Worm (Caenorhabditis elegans) whole organism, young adult: Measurements from ENCODE around the gene prdx-2.
A peak's percentile ranks its signal among the peaks of the same experiment; 100 is the strongest.

Experiments used
- B0261.1 ChIP-seq: sonication (generic microtip); optimal IDR thresholded peaks from 2 replicates; lab custom pipeline; 2016; ENCODE audit warnings: mild to moderate bottlenecking, missing genetic modification characterization, moderate library complexity, missing compliant biosample characterization
- B0336.3 ChIP-seq: fragments of 200-800 bp; sonication (Bioruptor generic); IDR thresholded peaks from 2 replicates; pipeline ENCODE4 v1.3.6; 2022; ENCODE audit warnings: missing genetic modification characterization, missing compliant biosample characterization
- D2030.7 ChIP-seq: fragments of 200-800 bp; sonication (Bioruptor generic); IDR thresholded peaks from 2 replicates; pipeline ENCODE4 v1.3.6; 2022; ENCODE audit warnings: missing genetic modification reagents, missing genetic modification characterization, missing compliant biosample characterization
- F22D6.2 ChIP-seq: sonication (generic microtip); optimal IDR thresholded peaks from 2 replicates; lab custom pipeline; 2016; ENCODE audit warnings: mild to moderate bottlenecking, missing genetic modification characterization, missing compliant biosample characterization
- F23B12.7 ChIP-seq: sonication (generic microtip); optimal IDR thresholded peaks from 2 replicates; lab custom pipeline; 2017; ENCODE audit warnings: missing genetic modification characterization, mild to moderate bottlenecking, missing compliant biosample characterization, antibody characterized with exemption, moderate library complexity; ENCODE audit not compliant: insufficient read depth
- F49E8.2 ChIP-seq: sonication (generic microtip); optimal IDR thresholded peaks from 3 replicates; lab custom pipeline; 2017; ENCODE audit warnings: missing genetic modification characterization, mild to moderate bottlenecking, missing compliant biosample characterization, antibody characterized with exemption, moderate library complexity; ENCODE audit not compliant: insufficient read depth
- F57C9.4 ChIP-seq: sonication (generic microtip); optimal IDR thresholded peaks from 2 replicates; lab custom pipeline; 2017; ENCODE audit warnings: mild to moderate bottlenecking, missing genetic modification characterization, missing compliant biosample characterization
- akir-1 ChIP-seq: fragments of 200-800 bp; sonication (Bioruptor generic); optimal IDR thresholded peaks from 2 replicates; lab custom pipeline; 2018; ENCODE audit warnings: mild to moderate bottlenecking, missing genetic modification characterization, moderate library complexity, missing compliant biosample characterization
- ama-1 ChIP-seq, 3 experiments: fragments of 150-350 bp in 1 of 3; sonication (generic microtip) in 2 of 3; optimal IDR thresholded peaks; 2 replicates each; lab custom pipeline; 2014 to 2018; ENCODE audit warnings: missing biosample characterization in 2 of 3, missing genetic modification characterization in 2 of 3, missing genetic modification reagents in 2 of 3
- aptf-3 ChIP-seq: fragments of 200-800 bp; sonication (Bioruptor generic); IDR thresholded peaks from 2 replicates; pipeline ENCODE4 v1.3.6; 2022; ENCODE audit warnings: missing genetic modification characterization, missing compliant biosample characterization
- attf-3 ChIP-seq: fragments of 200-800 bp; sonication (Bioruptor generic); conservative IDR thresholded peaks from 2 replicates; pipeline ENCODE4 v1.3.6; 2022; ENCODE audit warnings: missing genetic modification reagents, missing genetic modification characterization, missing compliant biosample characterization
- attf-5 ChIP-seq: fragments of 200-800 bp; sonication (Bioruptor generic); optimal IDR thresholded peaks from 2 replicates; lab custom pipeline; 2018; ENCODE audit warnings: mild to moderate bottlenecking, missing genetic modification characterization, missing compliant biosample characterization
- ccch-3 ChIP-seq: fragments of 200-800 bp; sonication (Bioruptor generic); optimal IDR thresholded peaks from 2 replicates; lab custom pipeline; 2018; ENCODE audit warnings: mild to moderate bottlenecking, missing genetic modification characterization, missing compliant biosample characterization
- ceh-91 ChIP-seq: fragments of 200-800 bp; sonication (Bioruptor generic); IDR thresholded peaks from 2 replicates; pipeline ENCODE4 v1.3.6; 2022; ENCODE audit warnings: missing genetic modification reagents, missing genetic modification characterization, missing compliant biosample characterization
- chd-7 ChIP-seq: sonication (generic microtip); optimal IDR thresholded peaks from 2 replicates; lab custom pipeline; 2016; ENCODE audit warnings: mild to moderate bottlenecking, missing genetic modification characterization, moderate library complexity, missing compliant biosample characterization
- dox-1 ChIP-seq: fragments of 200-800 bp; sonication (Bioruptor generic); IDR thresholded peaks from 2 replicates; pipeline ENCODE4 v1.3.6; 2022; ENCODE audit warnings: missing genetic modification reagents, missing genetic modification characterization, missing compliant biosample characterization
- dpl-1 ChIP-seq: fragments of 150-350 bp; optimal IDR thresholded peaks from 2 replicates; lab custom pipeline; 2014; ENCODE audit warnings: missing biosample characterization, missing genetic modification reagents, missing genetic modification characterization
- efl-1 ChIP-seq: fragments of 150-350 bp; optimal IDR thresholded peaks from 2 replicates; lab custom pipeline; 2014; ENCODE audit warnings: missing biosample characterization, missing genetic modification reagents, missing genetic modification characterization
- egl-44 ChIP-seq: fragments of 200-800 bp; sonication (Bioruptor generic); IDR thresholded peaks from 2 replicates; pipeline ENCODE4 v1.3.6; 2022; ENCODE audit warnings: missing genetic modification reagents, missing genetic modification characterization, missing compliant biosample characterization
- ekl-4 ChIP-seq: fragments of 200-800 bp; sonication (Bioruptor generic); IDR thresholded peaks from 2 replicates; pipeline ENCODE4 v1.3.6; 2022; ENCODE audit warnings: missing genetic modification reagents, missing genetic modification characterization, missing compliant biosample characterization
- him-1 ChIP-seq: sonication (generic microtip); optimal IDR thresholded peaks from 2 replicates; lab custom pipeline; 2016; ENCODE audit warnings: missing genotype, missing genetic modification reagents, missing genetic modification characterization, missing compliant biosample characterization
- hlh-26 ChIP-seq: fragments of 200-800 bp; sonication (Bioruptor generic); conservative IDR thresholded peaks from 2 replicates; pipeline ENCODE4 v1.3.6; 2022; ENCODE audit warnings: missing genetic modification reagents, missing genetic modification characterization, missing compliant biosample characterization
- hmg-20 ChIP-seq: fragments of 200-800 bp; sonication (Bioruptor generic); IDR thresholded peaks from 2 replicates; pipeline ENCODE4 v1.3.6; 2022; ENCODE audit warnings: missing genetic modification reagents, missing genetic modification characterization, missing compliant biosample characterization
- hrde-1 ChIP-seq: sonication (generic microtip); optimal IDR thresholded peaks from 2 replicates; lab custom pipeline; 2016; ENCODE audit warnings: missing genetic modification characterization, mild to moderate bottlenecking, missing compliant biosample characterization, moderate library complexity, missing genotype, missing genetic modification reagents, borderline replicate concordance
- hsf-1 ChIP-seq: fragments of 200-800 bp; sonication (Bioruptor generic); IDR thresholded peaks from 2 replicates; pipeline ENCODE4 v1.3.6; 2022; ENCODE audit warnings: missing genetic modification reagents, missing genetic modification characterization, missing compliant biosample characterization
- let-607 ChIP-seq, 2 experiments: fragments of 200-800 bp in 1 of 2; sonication (Bioruptor generic) in 1 of 2; sonication (generic microtip) in 1 of 2; optimal IDR thresholded peaks; 2 replicates each; lab custom pipeline; 2016 to 2018; ENCODE audit warnings: mild to moderate bottlenecking in 2 of 2, missing compliant biosample characterization in 2 of 2, missing genetic modification characterization in 2 of 2, moderate library complexity in 2 of 2, missing genotype in 1 of 2
- lin-40 ChIP-seq: sonication (generic microtip); optimal IDR thresholded peaks from 2 replicates; lab custom pipeline; 2016; ENCODE audit warnings: missing genetic modification characterization, mild to moderate bottlenecking, missing compliant biosample characterization, missing genotype, missing genetic modification reagents
- lin-54 ChIP-seq: fragments of 200-800 bp; sonication (Bioruptor generic); optimal IDR thresholded peaks from 2 replicates; lab custom pipeline; 2018; ENCODE audit warnings: mild to moderate bottlenecking, missing genetic modification characterization, missing compliant biosample characterization
- madf-3 ChIP-seq: fragments of 200-800 bp; sonication (Bioruptor generic); IDR thresholded peaks from 2 replicates; pipeline ENCODE4 v1.3.6; 2022; ENCODE audit warnings: missing genetic modification reagents, missing genetic modification characterization, missing compliant biosample characterization
- madf-6 ChIP-seq: fragments of 200-800 bp; sonication (Bioruptor generic); IDR thresholded peaks from 2 replicates; pipeline ENCODE4 v1.3.6; 2022; ENCODE audit warnings: missing genetic modification reagents, missing genetic modification characterization, missing compliant biosample characterization
- mcd-1 ChIP-seq: fragments of 200-800 bp; sonication (Bioruptor generic); IDR thresholded peaks from 2 replicates; pipeline ENCODE4 v1.3.6; 2022; ENCODE audit warnings: missing genetic modification reagents, missing genetic modification characterization, missing compliant biosample characterization
- nfya-2 ChIP-seq: fragments of 200-800 bp; sonication (Bioruptor generic); IDR thresholded peaks from 2 replicates; pipeline ENCODE4 v1.3.6; 2022; ENCODE audit warnings: missing genetic modification reagents, missing genetic modification characterization, missing compliant biosample characterization
- nfyb-1 ChIP-seq: fragments of 200-800 bp; sonication (Bioruptor generic); IDR thresholded peaks from 2 replicates; pipeline ENCODE4 v1.3.6; 2022; ENCODE audit warnings: missing genetic modification reagents, missing genetic modification characterization, missing compliant biosample characterization
- nhr-120 ChIP-seq: fragments of 200-800 bp; sonication (Bioruptor generic); IDR thresholded peaks from 2 replicates; pipeline ENCODE4 v1.3.6; 2022; ENCODE audit warnings: missing genetic modification characterization, missing compliant biosample characterization
- nhr-80 ChIP-seq: sonication (generic microtip); optimal IDR thresholded peaks from 2 replicates; lab custom pipeline; 2016; ENCODE audit warnings: missing genetic modification characterization, missing compliant biosample characterization
- rcor-1 ChIP-seq: fragments of 200-800 bp; sonication (Bioruptor generic); IDR thresholded peaks from 2 replicates; pipeline ENCODE4 v1.3.6; 2022; ENCODE audit warnings: missing genetic modification reagents, missing genetic modification characterization, missing compliant biosample characterization
- rec-8 ChIP-seq, 2 experiments: sonication (generic microtip); optimal IDR thresholded peaks; 2 replicates each; lab custom pipeline; 2016; ENCODE audit warnings: mild to moderate bottlenecking in 2 of 2, missing genetic modification characterization in 2 of 2, missing genetic modification reagents in 2 of 2, missing genotype in 2 of 2, missing biosample characterization in 1 of 2, missing compliant biosample characterization in 1 of 2, moderate library complexity in 1 of 2
- rpc-1 ChIP-seq, 2 experiments: fragments of 150-350 bp in 1 of 2; sonication (generic microtip) in 1 of 2; optimal IDR thresholded peaks; 2 replicates each; lab custom pipeline; 2014 to 2018; ENCODE audit warnings: missing biosample characterization in 1 of 2, missing genetic modification characterization in 1 of 2, missing genetic modification reagents in 1 of 2, missing genotype in 1 of 2
- somi-1 ChIP-seq: fragments of 200-800 bp; sonication (Bioruptor generic); optimal IDR thresholded peaks from 2 replicates; lab custom pipeline; 2018; ENCODE audit warnings: mild to moderate bottlenecking, missing genetic modification characterization, missing compliant biosample characterization
- tbp1 ChIP-seq: fragments of 200-800 bp; sonication (Bioruptor generic); optimal IDR thresholded peaks from 2 replicates; lab custom pipeline; 2018; ENCODE audit warnings: mild to moderate bottlenecking, missing genetic modification characterization, missing compliant biosample characterization
- tbx-9 ChIP-seq: sonication (generic microtip); optimal IDR thresholded peaks from 2 replicates; lab custom pipeline; 2016; ENCODE audit warnings: borderline replicate concordance, missing genetic modification characterization, inconsistent platforms, missing compliant biosample characterization
- xnd-1 ChIP-seq: sonication (generic microtip); optimal IDR thresholded peaks from 2 replicates; lab custom pipeline; 2016; ENCODE audit warnings: missing genotype, missing genetic modification reagents, missing genetic modification characterization, missing compliant biosample characterization
- ztf-6 ChIP-seq: fragments of 200-800 bp; sonication (Bioruptor generic); IDR thresholded peaks from 2 replicates; pipeline ENCODE4 v1.3.6; 2022; ENCODE audit warnings: missing genetic modification reagents, missing genetic modification characterization, missing compliant biosample characterization

prdx-2 gene

ce11 chrII:5388786-5389421 lies 10.9 kb downstream of the prdx-2 start, which contains the start of gene rsp-4:
Gene rsp-4 (minus strand): TSS chrII:5388836.
- TF ChIP-seq xnd-1 (tag; lab: Kevin White, UChicago), result no peak
- TF ChIP-seq nfyb-1 (GFP tag; lab: Robert Waterston, UW), result 0 out of 2 replicates have a peak, but pooled peaks have one; percentile 36
- TF ChIP-seq, all 124 proteins: peak for 1

DNA sequence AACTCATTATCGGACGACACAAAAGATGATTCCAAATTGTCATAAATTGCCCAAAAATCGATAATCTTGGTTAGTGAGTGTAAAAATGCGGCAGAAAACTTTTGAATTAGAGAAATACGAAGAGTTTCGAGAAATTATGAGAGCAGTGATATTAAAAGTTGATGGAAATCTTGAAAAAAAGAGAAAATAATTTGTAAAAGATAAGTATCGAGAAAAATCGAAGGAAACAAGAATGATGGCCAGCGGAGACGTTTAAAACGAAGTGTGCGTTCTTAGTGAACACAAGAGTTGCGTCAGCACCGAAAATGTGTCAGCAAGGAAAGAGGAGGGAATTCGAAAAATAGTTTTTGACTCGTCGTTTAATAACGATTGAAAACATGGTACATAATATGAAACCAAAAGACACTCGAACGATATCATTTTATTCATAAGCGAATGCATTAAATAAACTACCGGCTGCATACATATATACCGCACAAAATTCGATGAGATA lies 11.9 kb downstream of the prdx-2 start, which contains the start of gene ndx-6:
Gene ndx-6 (minus strand): TSS at position 51 of the 493 bp plus-strand sequence.
- TF ChIP-seq let-607 (tag; optimal IDR thresholded peaks at IDR 0.05; lab: Kevin White, UChicago) (peak in 1 of 2 experiments; percentile 52), B0261.1 (tag; lab: Kevin White, UChicago) (no peak), mcd-1 (peak; percentile 79), him-1 (tag; lab: Kevin White, UChicago) (no peak), ama-1 (optimal IDR thresholded peaks at IDR 0.05; lab: Kevin White, UChicago) (no peak), ama-1 (GFP tag; optimal IDR thresholded peaks at IDR 0.05; lab: Kevin White, UChicago) (no peak), F23B12.7 (tag; lab: Kevin White, UChicago) (no peak), aptf-3 (GFP tag; lab: Robert Waterston, UW) (no peak), hrde-1 (tag; lab: Kevin White, UChicago) (no peak), F57C9.4 (tag; lab: Kevin White, UChicago) (no peak), efl-1 (peak; percentile 85), egl-44 (no peak), attf-3 (0 out of 2 replicates have a peak, but pooled peaks have one; percentile 33), hmg-20 (GFP tag; lab: Robert Waterston, UW) (0 out of 2 replicates have a peak, but pooled peaks have one; percentile 13), D2030.7 (0 out of 2 replicates have a peak, but pooled peaks have one; percentile 17), dox-1 (GFP tag; lab: Robert Waterston, UW) (peak; percentile 67), madf-6 (peak; percentile 73), madf-3 (GFP tag; lab: Robert Waterston, UW) (peak; percentile 75; the same call in 1 of the 2 replicates), rcor-1 (GFP tag; lab: Robert Waterston, UW) (peak; percentile 79), B0336.3 (GFP tag; lab: Robert Waterston, UW) (0 out of 2 replicates have a peak, but pooled peaks have one; percentile 55), lin-54 (peak; percentile 98), nhr-80 (peak; percentile 40), somi-1 (GFP tag; lab: Kevin White, UChicago) (no peak), rec-8 (tag; optimal IDR thresholded peaks at IDR 0.05; lab: Kevin White, UChicago) (no peak), ccch-3 (GFP tag; lab: Kevin White, UChicago) (no peak), F49E8.2 (tag; lab: Kevin White, UChicago) (peak; percentile 30), rpc-1 (optimal IDR thresholded peaks at IDR 0.05; lab: Kevin White, UChicago) (no peak), rpc-1 (tag; optimal IDR thresholded peaks at IDR 0.05; lab: Kevin White, UChicago) (no peak), hsf-1 (GFP tag; lab: Robert Waterston, UW) (peak; percentile 53; the same call in 1 of the 2 replicates), ceh-91 (GFP tag; lab: Robert Waterston, UW) (0 out of 2 replicates have a peak, but pooled peaks have one; percentile 33), chd-7 (tag; lab: Kevin White, UChicago) (no peak), nfya-2 (no peak), akir-1 (no peak), ztf-6 (no peak), tbx-9 (tag; lab: Kevin White, UChicago) (no peak), lin-40 (tag; lab: Kevin White, UChicago) (peak; percentile 80), ekl-4 (GFP tag; lab: Robert Waterston, UW) (0 out of 2 replicates have a peak, but pooled peaks have one; percentile 64), attf-5 (peak; percentile 77), tbp1 (GFP tag; lab: Kevin White, UChicago) (peak; percentile 56), dpl-1 (GFP tag; lab: Kevin White, UChicago) (peak; percentile 92), nhr-120 (GFP tag; lab: Robert Waterston, UW) (no peak), hlh-26 (GFP tag; lab: Robert Waterston, UW) (no peak), F22D6.2 (tag; lab: Kevin White, UChicago) (no peak)
